Fruit fly (Drosophila melanogaster): ENCODE results near the gene Msh6.
A peak's percentile ranks its signal among the peaks of the same experiment; 100 is the strongest.

Gene Msh6

DNA sequence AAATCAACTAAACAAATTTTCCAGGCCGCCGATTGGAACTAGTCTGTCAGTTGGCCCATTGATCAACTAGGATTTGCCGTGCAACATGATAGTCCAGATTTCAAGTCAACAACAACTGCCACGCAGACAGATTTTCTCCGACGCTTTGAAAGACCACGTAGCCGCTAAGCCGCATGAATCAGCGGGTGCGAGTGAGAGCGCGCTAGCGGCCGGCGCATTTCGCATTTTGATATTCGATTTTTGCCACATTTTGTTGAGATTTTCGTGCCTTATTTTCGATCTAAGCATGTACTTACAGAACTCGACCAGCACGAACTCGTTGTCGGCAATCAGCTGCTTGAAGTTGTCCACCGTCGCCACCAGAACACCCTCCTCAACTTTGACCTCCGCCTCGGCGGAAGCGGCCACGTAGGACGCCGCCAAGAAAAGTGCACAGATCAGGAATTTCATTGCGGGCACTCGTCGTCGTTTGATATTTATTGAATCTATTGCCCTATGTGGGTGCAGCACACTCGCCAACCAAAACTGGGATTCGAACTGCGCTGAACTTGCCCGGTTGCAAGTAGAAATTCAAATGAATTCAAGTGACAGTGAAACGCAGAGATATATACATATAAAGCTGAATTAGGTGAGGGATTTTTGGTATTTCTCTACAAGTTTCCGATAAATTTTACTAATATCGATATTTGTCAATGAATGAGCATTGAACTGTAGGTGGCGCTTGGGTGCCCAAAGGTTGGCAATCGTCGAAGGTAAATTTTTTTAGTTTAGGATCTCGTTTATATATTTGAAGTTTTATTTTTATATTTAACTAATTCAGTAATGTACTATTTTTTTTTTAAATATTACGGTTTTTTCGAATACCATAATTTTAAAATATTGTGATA is 16.1 kb downstream of the Msh6 start, which contains the start of gene Pdi (continued):
- TF ChIP-seq CG34406 (GFP tag; optimal IDR thresholded peaks at IDR 0.05) (no peak), OdsH (GFP tag; optimal IDR thresholded peaks at IDR 0.05) (no peak), lz (GFP tag; optimal IDR thresholded peaks at IDR 0.05) (peak; percentile 16), CG3032 (tag; optimal IDR thresholded peaks at IDR 0.05) (peak; percentile 20), CG11762 (GFP tag; optimal IDR thresholded peaks at IDR 0.05; ENCODE audit: insufficient read depth) (no peak), eg (GFP tag; IDR thresholded peaks at IDR 0.05) (no peak; the same call in 2 of the 3 replicates), Gug (GFP tag; IDR thresholded peaks at IDR 0.05) (no peak), CG16779 (tag; optimal IDR thresholded peaks at IDR 0.05) (peak; percentile 23), Eip93F (GFP tag; optimal IDR thresholded peaks at IDR 0.05) (no peak), fkh (GFP tag; optimal IDR thresholded peaks at IDR 0.05) (no peak), CG10669 (GFP tag; optimal IDR thresholded peaks at IDR 0.05) (no peak), Hr38 (GFP tag; optimal IDR thresholded peaks at IDR 0.05) (no peak), CG8119 (GFP tag; IDR thresholded peaks at IDR 0.05) (no peak), vri (GFP tag; optimal IDR thresholded peaks at IDR 0.05) (peak; percentile 57), Smox (GFP tag; optimal IDR thresholded peaks at IDR 0.05) (no peak), Sox102F (GFP tag; optimal IDR thresholded peaks at IDR 0.05) (peak; percentile 37), Sox14 (GFP tag; optimal IDR thresholded peaks at IDR 0.05) (no peak), Blimp-1 (GFP tag; optimal IDR thresholded peaks at IDR 0.05) (peak; percentile 9), svp (GFP tag) (peak; percentile 82), CG6163 (GFP tag; IDR thresholded peaks at IDR 0.05) (peak; percentile 40; the same call in 2 of the 3 replicates), Eip78C (GFP tag) (peak; percentile 81), dac (GFP tag; optimal IDR thresholded peaks at IDR 0.05) (no peak), net (GFP tag; optimal IDR thresholded peaks at IDR 0.05) (peak; percentile 15)

DNA sequence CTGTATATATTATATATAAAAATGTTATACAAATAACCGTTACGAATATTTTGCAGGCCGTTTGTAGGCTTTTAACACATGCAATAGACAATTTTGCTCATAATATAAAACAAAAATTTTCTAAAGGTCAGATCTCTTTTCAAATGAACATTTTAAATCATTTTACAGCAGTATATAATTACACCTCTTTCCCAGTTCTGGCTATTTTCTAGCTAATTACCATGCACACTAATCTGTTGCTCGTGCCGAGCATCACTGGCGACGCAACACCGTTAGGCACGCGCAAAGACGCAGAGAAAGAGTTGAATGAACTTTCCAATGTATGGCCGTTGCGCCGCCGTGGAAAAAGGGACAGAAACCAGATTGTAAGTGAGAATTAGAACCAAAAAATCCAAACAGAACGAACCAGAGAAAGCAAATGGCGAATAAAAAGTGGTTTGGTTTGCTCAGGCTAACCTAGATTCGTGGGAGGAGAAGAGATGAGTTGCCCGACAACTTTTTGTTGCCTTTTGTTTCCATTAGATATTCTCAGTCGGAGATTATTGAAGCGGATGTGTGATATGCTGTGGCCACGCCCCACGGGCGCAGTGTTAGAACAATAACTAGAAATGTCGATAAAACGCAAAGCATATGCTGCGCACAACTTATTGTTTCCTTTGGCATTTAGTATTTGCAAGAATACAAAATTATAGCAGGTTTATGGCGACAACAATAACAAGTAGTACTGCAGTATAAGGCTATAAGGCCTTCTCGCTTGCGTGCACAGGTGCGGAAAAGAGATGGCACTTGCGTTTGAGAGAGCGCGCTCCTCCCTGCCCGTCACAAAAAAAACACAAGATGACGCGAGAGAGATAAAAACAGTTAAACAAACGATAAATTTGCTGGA is 17.0 kb downstream of the Msh6 start:
- TF ChIP-seq CG15336 (GFP tag; IDR thresholded peaks at IDR 0.05) (peak; percentile 49; the same call in 1 of the 2 replicates), pdm3 (GFP tag; optimal IDR thresholded peaks at IDR 0.05) (no peak), CG6792 (GFP tag; optimal IDR thresholded peaks at IDR 0.05) (no peak), dac (GFP tag; optimal IDR thresholded peaks at IDR 0.05) (no peak), CG31627 (GFP tag; optimal IDR thresholded peaks at IDR 0.05) (no peak), CG11294 (GFP tag; IDR thresholded peaks at IDR 0.05) (no peak), CG6854 (GFP tag; optimal IDR thresholded peaks at IDR 0.05) (no peak), achi (GFP tag; optimal IDR thresholded peaks at IDR 0.05) (no peak), CG11902 (GFP tag; optimal IDR thresholded peaks at IDR 0.05) (no peak), Hr4 (GFP tag; optimal IDR thresholded peaks at IDR 0.05) (no peak), net (GFP tag; optimal IDR thresholded peaks at IDR 0.05) (peak; percentile 54), CG8319 (GFP tag; optimal IDR thresholded peaks at IDR 0.05) (no peak), CG8119 (GFP tag; IDR thresholded peaks at IDR 0.05) (peak; percentile 51), Gug (GFP tag; IDR thresholded peaks at IDR 0.05) (no peak), CG16779 (tag; optimal IDR thresholded peaks at IDR 0.05) (no peak), esn (GFP tag; optimal IDR thresholded peaks at IDR 0.05) (peak; percentile 46), CG6163 (GFP tag; IDR thresholded peaks at IDR 0.05) (peak; percentile 71), eg (GFP tag; IDR thresholded peaks at IDR 0.05) (peak; percentile 50), CG7368 (GFP tag; optimal IDR thresholded peaks at IDR 0.05) (no peak), CG4318 (GFP tag; optimal IDR thresholded peaks at IDR 0.05) (no peak), CG6276 (GFP tag; optimal IDR thresholded peaks at IDR 0.05) (no peak), Eip93F (GFP tag; optimal IDR thresholded peaks at IDR 0.05) (no peak), Sox15 (GFP tag; optimal IDR thresholded peaks at IDR 0.05) (no peak), svp (GFP tag) (no peak), cyc (GFP tag; optimal IDR thresholded peaks at IDR 0.05) (no peak), Sox102F (GFP tag; optimal IDR thresholded peaks at IDR 0.05) (no peak), fd59A (GFP tag; optimal IDR thresholded peaks at IDR 0.05) (no peak), Eip75B (GFP tag; optimal IDR thresholded peaks at IDR 0.05) (no peak), vri (GFP tag; optimal IDR thresholded peaks at IDR 0.05) (peak; percentile 55), topi (GFP tag; optimal IDR thresholded peaks at IDR 0.05) (no peak), CG8632 (GFP tag; optimal IDR thresholded peaks at IDR 0.05) (no peak), acj6 (GFP tag; optimal IDR thresholded peaks at IDR 0.05) (peak; percentile 12), lz (GFP tag; optimal IDR thresholded peaks at IDR 0.05) (no peak), CG9139 (GFP tag; optimal IDR thresholded peaks at IDR 0.05) (no peak), CG3032 (tag; optimal IDR thresholded peaks at IDR 0.05) (no peak)
